Fruit fly (Drosophila melanogaster) whole organism, pupa: Measurements from ENCODE around the gene Best1.

Experiments
- CG10348 ChIP-seq: fragments of 200-800 bp; sonication (Bioruptor generic); IDR thresholded peaks from 2 replicates; pipeline ENCODE4 v1.3.6; 2022; ENCODE audit warnings: missing biosample characterization, missing genetic modification characterization
- CG12605 ChIP-seq: fragments of 200-800 bp; sonication (Bioruptor generic); IDR thresholded peaks from 2 replicates; pipeline ENCODE4 v1.3.6; 2022; ENCODE audit warnings: missing biosample characterization, missing genetic modification characterization
- CG13204 ChIP-seq: fragments of 200-800 bp; sonication (Bioruptor generic); optimal IDR thresholded peaks from 2 replicates; lab custom pipeline; 2018; ENCODE audit warnings: missing biosample characterization, mild to moderate bottlenecking, missing genetic modification characterization, moderate library complexity
- CG14655 ChIP-seq: fragments of 200-800 bp; sonication (Bioruptor generic); optimal IDR thresholded peaks from 3 replicates; lab custom pipeline; 2017; ENCODE audit warnings: mild to moderate bottlenecking, missing biosample characterization, missing genetic modification reagents, missing genetic modification characterization
- CG15710 ChIP-seq: fragments of 200-800 bp; sonication (Bioruptor generic); optimal IDR thresholded peaks from 2 replicates; lab custom pipeline; 2018; ENCODE audit warnings: missing biosample characterization, mild to moderate bottlenecking, missing genetic modification characterization, moderate library complexity
- CG17806 ChIP-seq: fragments of 200-800 bp; sonication (Bioruptor generic); optimal IDR thresholded peaks from 2 replicates; lab custom pipeline; 2018; ENCODE audit warnings: missing biosample characterization, mild to moderate bottlenecking, missing genetic modification characterization, moderate library complexity
- CG32121 ChIP-seq: fragments of 200-800 bp; sonication (Bioruptor generic); IDR thresholded peaks from 2 replicates; pipeline ENCODE4 v1.3.6; 2022; ENCODE audit warnings: missing biosample characterization, missing genetic modification characterization
- CG34367 ChIP-seq: fragments of 200-800 bp; sonication (Bioruptor generic); optimal IDR thresholded peaks from 2 replicates; lab custom pipeline; 2018; ENCODE audit warnings: missing biosample characterization, mild to moderate bottlenecking, missing genetic modification characterization
- CG4496 ChIP-seq: fragments of 200-800 bp; sonication (Bioruptor generic); IDR thresholded peaks from 3 replicates; pipeline ENCODE4 v1.3.6; 2022; ENCODE audit warnings: missing biosample characterization, missing genetic modification characterization
- CG8159 ChIP-seq: fragments of 200-800 bp; sonication (Bioruptor generic); optimal IDR thresholded peaks from 3 replicates; lab custom pipeline; 2018; ENCODE audit warnings: missing biosample characterization, mild to moderate bottlenecking, missing genetic modification characterization, moderate library complexity
- CG8301 ChIP-seq: fragments of 200-800 bp; sonication (Bioruptor generic); optimal IDR thresholded peaks from 2 replicates; lab custom pipeline; 2018; ENCODE audit warnings: missing biosample characterization, mild to moderate bottlenecking, missing genetic modification characterization
- CG9948 ChIP-seq: fragments of 200-800 bp; sonication (Bioruptor generic); optimal IDR thresholded peaks from 2 replicates; lab custom pipeline; 2018; ENCODE audit warnings: missing biosample characterization, mild to moderate bottlenecking, missing genetic modification characterization, moderate library complexity
- D1 ChIP-seq: fragments of 200-800 bp; sonication (Bioruptor generic); optimal IDR thresholded peaks from 2 replicates; lab custom pipeline; 2018; ENCODE audit warnings: missing biosample characterization, mild to moderate bottlenecking, missing genetic modification characterization, moderate library complexity
- EcR ChIP-seq: fragments of 200-800 bp; sonication (Bioruptor generic); optimal IDR thresholded peaks from 3 replicates; lab custom pipeline; 2019; ENCODE audit warnings: missing biosample characterization, missing genetic modification characterization, mild to moderate bottlenecking, moderate library complexity, missing genetic modification reagents
- Ets98B ChIP-seq: fragments of 200-800 bp; sonication (Bioruptor generic); IDR thresholded peaks from 2 replicates; pipeline ENCODE4 v1.3.6; 2022; ENCODE audit warnings: missing biosample characterization, missing genetic modification characterization
- Pif1A ChIP-seq: fragments of 200-800 bp; sonication (Bioruptor generic); optimal IDR thresholded peaks from 3 replicates; lab custom pipeline; 2016; ENCODE audit warnings: missing biosample characterization, missing genetic modification characterization
- Pif1B ChIP-seq: fragments of 200-800 bp; sonication (Bioruptor generic); optimal IDR thresholded peaks from 3 replicates; lab custom pipeline; 2016; ENCODE audit warnings: missing biosample characterization, missing genetic modification characterization
- Snoo ChIP-seq: fragments of 200-800 bp; sonication (Bioruptor generic); optimal IDR thresholded peaks from 3 replicates; lab custom pipeline; 2017; ENCODE audit warnings: missing biosample characterization, mild to moderate bottlenecking, missing genetic modification characterization, inconsistent platforms
- fd96Ca ChIP-seq: fragments of 200-800 bp; sonication (Bioruptor generic); IDR thresholded peaks from 3 replicates; pipeline ENCODE4 v1.3.6; 2022; ENCODE audit warnings: missing biosample characterization, missing genetic modification characterization
- gl ChIP-seq: fragments of 200-800 bp; sonication (Bioruptor generic); optimal IDR thresholded peaks from 2 replicates; lab custom pipeline; 2018; ENCODE audit warnings: missing biosample characterization, mild to moderate bottlenecking, missing genetic modification characterization
- rn ChIP-seq: fragments of 200-800 bp; sonication (Bioruptor generic); IDR thresholded peaks from 2 replicates; pipeline ENCODE4 v1.3.6; 2022; ENCODE audit warnings: missing biosample characterization, missing genetic modification characterization

Best1 gene

DNA sequence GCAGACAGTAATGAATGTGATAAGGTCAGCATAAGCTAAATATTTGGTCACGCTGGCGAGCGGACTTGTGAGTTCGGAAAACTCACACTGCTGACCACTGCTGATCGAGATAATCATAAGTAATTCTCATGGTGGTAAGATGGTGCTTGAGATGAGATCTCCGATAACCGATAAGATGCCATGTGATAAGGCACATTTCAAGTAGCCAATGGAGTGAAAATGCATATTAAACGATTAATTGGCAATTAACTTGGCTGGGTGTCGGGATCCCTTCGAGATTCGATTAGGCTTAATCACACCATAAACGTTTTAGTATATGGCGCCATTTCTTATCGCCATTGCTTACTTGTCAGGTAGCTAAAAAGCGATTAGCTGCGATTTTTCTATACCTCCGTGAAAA, 56.5 kb downstream of the Best1 start:
- no peak for TF ChIP-seq CG15710 (tag; lab: Kevin White, UChicago)
- TF ChIP-seq CG32121 (GFP tag; lab: Robert Waterston, UW): no peak
- no peak for TF ChIP-seq CG10348
- TF ChIP-seq CG12605 (GFP tag; lab: Robert Waterston, UW): no peak
- no peak for TF ChIP-seq CG8159 (tag; lab: Kevin White, UChicago)
- no peak for TF ChIP-seq EcR (GFP tag; lab: Kevin White, UChicago)
- no peak for TF ChIP-seq CG17806
- no peak for TF ChIP-seq fd96Ca (GFP tag; lab: Robert Waterston, UW)
- TF ChIP-seq D1: no peak
- TF ChIP-seq CG4496 (GFP tag; lab: Robert Waterston, UW): no peak

- TF ChIP-seq Pif1A: no peak
- TF ChIP-seq fd96Ca (GFP tag; lab: Robert Waterston, UW): peak; percentile 60; the same call in 2 of the 3 replicates
- peak; percentile 5 for TF ChIP-seq CG13204 (GFP tag; lab: Kevin White, UChicago)
- no peak for TF ChIP-seq CG32121 (GFP tag; lab: Robert Waterston, UW)
- no peak for TF ChIP-seq CG17806
- no peak for TF ChIP-seq Snoo (tag; lab: Kevin White, UChicago)
These were observed 58.1 kb downstream of the Best1 start, which contains the start of gene CAH7 for dm6 chr3R:10112195-10112594. TSS of gene CAH7 (plus strand) at chr3R:10112237.

dm6 chr3R:10111815-10112185, 58.5 kb downstream of the Best1 start:
- TF ChIP-seq CG12605 (GFP tag; lab: Robert Waterston, UW) (no peak; the same call in 1 of the 2 replicates), Snoo (tag; lab: Kevin White, UChicago) (peak; percentile 11), CG4496 (GFP tag; lab: Robert Waterston, UW) (peak; percentile 38; the same call in 1 of the 3 replicates), Pif1B (GFP tag; lab: Kevin White, UChicago) (no peak), CG10348 (no peak), Pif1A (no peak), CG17806 (no peak), CG32121 (GFP tag; lab: Robert Waterston, UW) (peak; percentile 30; the same call in 1 of the 2 replicates), gl (no peak), D1 (peak; percentile 36), CG9948 (tag; lab: Kevin White, UChicago) (peak; percentile 11), CG15710 (tag; lab: Kevin White, UChicago) (peak; percentile 12), CG14655 (GFP tag; lab: Kevin White, UChicago) (peak; percentile 60), CG34367 (tag; lab: Kevin White, UChicago) (no peak), fd96Ca (GFP tag; lab: Robert Waterston, UW) (no peak; the same call in 2 of the 3 replicates), CG8159 (tag; lab: Kevin White, UChicago) (peak; percentile 44), CG8301 (tag; lab: Kevin White, UChicago) (peak; percentile 56), Ets98B (GFP tag; lab: Robert Waterston, UW) (no peak; the same call in 1 of the 2 replicates), CG13204 (GFP tag; lab: Kevin White, UChicago) (no peak), rn (no peak), EcR (GFP tag; lab: Kevin White, UChicago) (no peak)
